Fruit fly (Drosophila melanogaster) whole organism, prepupa: ENCODE data around the gene upd2.

Experiments
- Blimp-1 ChIP-seq: fragments of 200-800 bp; sonication (Bioruptor generic); optimal IDR thresholded peaks from 3 replicates; lab custom pipeline; 2017; ENCODE audit warnings: missing biosample characterization, missing genetic modification characterization, mild to moderate bottlenecking, moderate library complexity, missing genetic modification reagents
- Gug ChIP-seq: fragments of 200-800 bp; sonication (Bioruptor generic); IDR thresholded peaks from 2 replicates; pipeline ENCODE4 v1.3.6; 2022; ENCODE audit warnings: missing biosample characterization, missing genetic modification characterization
- Hr39 ChIP-seq: fragments of 200-800 bp; sonication (Bioruptor generic); optimal IDR thresholded peaks from 2 replicates; lab custom pipeline; 2016; ENCODE audit warnings: missing biosample characterization, missing genetic modification characterization
- esn ChIP-seq: fragments of 200-800 bp; sonication (Bioruptor generic); optimal IDR thresholded peaks from 2 replicates; lab custom pipeline; 2016; ENCODE audit warnings: missing biosample characterization, mild to moderate bottlenecking, missing genetic modification characterization, moderate library complexity
- lz ChIP-seq: fragments of 200-800 bp; sonication (Bioruptor generic); optimal IDR thresholded peaks from 3 replicates; lab custom pipeline; 2016; ENCODE audit warnings: missing biosample characterization, missing genetic modification characterization
- svp ChIP-seq: fragments of 200-800 bp; sonication (Bioruptor generic); peaks from one replicate; lab custom pipeline; 2016; ENCODE audit warnings: missing biosample characterization, missing genetic modification characterization

dm6 chrX:18263382-18263781 lies 20.3 kb upstream of the upd2 start:
- TF ChIP-seq Blimp-1 (GFP tag; lab: Kevin White, UChicago) (no peak), svp (GFP tag; lab: Kevin White, UChicago) (peak; percentile 70), esn (GFP tag; lab: Kevin White, UChicago) (peak; percentile 38), lz (no peak), Hr39 (GFP tag; lab: Kevin White, UChicago) (peak; percentile 16), Gug (GFP tag; lab: Robert Waterston, UW) (no peak)
